Fruit fly (Drosophila melanogaster): Measurements from ENCODE around the gene CG4073.
A peak's percentile ranks its signal among the peaks of the same experiment; 100 is the strongest.

CG4073 gene

DNA sequence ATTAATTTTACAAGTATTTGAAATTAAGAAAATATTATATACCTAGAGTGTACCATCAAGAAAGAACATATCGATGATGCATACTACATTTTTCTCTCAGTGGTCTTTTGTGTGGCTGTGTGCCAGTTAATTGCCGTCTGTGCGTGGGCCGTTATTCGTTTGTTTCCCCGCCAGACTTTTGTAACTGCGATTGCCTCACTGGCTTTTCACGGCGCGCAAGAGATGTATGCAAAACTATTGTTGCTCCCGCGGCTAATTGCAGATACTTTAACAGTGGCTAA is 33.0 kb upstream of the CG4073 start (continued):
- TF ChIP-seq tna (GFP tag; IDR thresholded peaks at IDR 0.05; ENCODE audit: partially characterized antibody) (no peak), ara (GFP tag; IDR thresholded peaks at IDR 0.05) (no peak), CG6175 (GFP tag; IDR thresholded peaks at IDR 0.05) (no peak), caup (GFP tag; optimal IDR thresholded peaks at IDR 0.05; ENCODE audit: severe bottlenecking) (peak; percentile 11), CG6254 (GFP tag; optimal IDR thresholded peaks at IDR 0.05) (peak; percentile 43), klu (GFP tag; IDR thresholded peaks at IDR 0.05) (peak; percentile 42; the same call in 1 of the 2 replicates), Gug (GFP tag; IDR thresholded peaks at IDR 0.05) (peak; percentile 52; the same call in 1 of the 4 replicates), CG7372 (GFP tag; IDR thresholded peaks at IDR 0.05) (no peak; the same call in 1 of the 2 replicates), E2f1 (GFP tag; IDR thresholded peaks at IDR 0.05) (peak; percentile 66), pho (GFP tag; optimal IDR thresholded peaks at IDR 0.05) (no peak), Xrp1 (GFP tag; IDR thresholded peaks at IDR 0.05) (peak; percentile 79), stwl (tag; optimal IDR thresholded peaks at IDR 0.05) (no peak), ATbp (GFP tag; optimal IDR thresholded peaks at IDR 0.05) (peak; percentile 30), CG11085 (GFP tag; IDR thresholded peaks at IDR 0.05) (no peak), pan (optimal IDR thresholded peaks at IDR 0.05) (no peak), pan (GFP tag; optimal IDR thresholded peaks at IDR 0.05 in 1 of 2, IDR thresholded peaks at IDR 0.05 in 1 of 2) (peak in 1 of 2 experiments; percentile 83), CG4404 (GFP tag; IDR thresholded peaks at IDR 0.05) (peak; percentile 24; the same call in 1 of the 2 replicates), peb (GFP tag; IDR thresholded peaks at IDR 0.05) (peak; percentile 41; the same call in 1 of the 2 replicates), Abd-B (GFP tag; optimal IDR thresholded peaks at IDR 0.05) (no peak), CG13775 (GFP tag; optimal IDR thresholded peaks at IDR 0.05) (no peak), Six4 (GFP tag; optimal IDR thresholded peaks at IDR 0.05) (no peak), CG2678 (tag; optimal IDR thresholded peaks at IDR 0.05) (no peak), CG11695 (GFP tag; IDR thresholded peaks at IDR 0.05) (peak; percentile 77), mirr (GFP tag; optimal IDR thresholded peaks at IDR 0.05) (no peak), CG30403 (GFP tag; optimal IDR thresholded peaks at IDR 0.05) (no peak), CG12155 (GFP tag; optimal IDR thresholded peaks at IDR 0.05) (no peak), Hmx (GFP tag; optimal IDR thresholded peaks at IDR 0.05) (no peak), CG10979 (tag; optimal IDR thresholded peaks at IDR 0.05) (peak; percentile 29), Jarid2 (GFP tag; optimal IDR thresholded peaks at IDR 0.05) (no peak), Optix (GFP tag; IDR thresholded peaks at IDR 0.05) (peak; percentile 65; the same call in 1 of the 3 replicates), sim (GFP tag; IDR thresholded peaks at IDR 0.05) (peak; percentile 50), BEAF-32 (GFP tag; optimal IDR thresholded peaks at IDR 0.05) (no peak), CG8359 (GFP tag; optimal IDR thresholded peaks at IDR 0.05; ENCODE audit: borderline replicate concordance) (peak; percentile 19), eyg (GFP tag; optimal IDR thresholded peaks at IDR 0.05) (no peak), CG9797 (GFP tag; optimal IDR thresholded peaks at IDR 0.05) (no peak), org-1 (GFP tag; optimal IDR thresholded peaks at IDR 0.05) (no peak), cad (GFP tag; optimal IDR thresholded peaks at IDR 0.05) (no peak), ERR (GFP tag; optimal IDR thresholded peaks at IDR 0.05) (no peak), CG10431 (GFP tag; optimal IDR thresholded peaks at IDR 0.05) (no peak), HLH3B (GFP tag; IDR thresholded peaks at IDR 0.05) (peak; percentile 73), stc (GFP tag; IDR thresholded peaks at IDR 0.05) (peak; percentile 76), CG42726 (GFP tag; IDR thresholded peaks at IDR 0.05; ENCODE audit: partially characterized antibody) (no peak), schlank (tag; optimal IDR thresholded peaks at IDR 0.05) (no peak), CG17361 (GFP tag; IDR thresholded peaks at IDR 0.05) (no peak), CG15011 (GFP tag; optimal IDR thresholded peaks at IDR 0.05) (no peak), CG15696 (tag; optimal IDR thresholded peaks at IDR 0.05) (peak; percentile 22), croc (GFP tag; conservative IDR thresholded peaks at IDR 0.05) (no peak; the same call in 2 of the 3 replicates), ssp (GFP tag; IDR thresholded peaks at IDR 0.05) (peak; percentile 25; the same call in 1 of the 2 replicates), hkb (optimal IDR thresholded peaks at IDR 0.05) (no peak), hkb (GFP tag; IDR thresholded peaks at IDR 0.05) (peak; percentile 66), CTCF (GFP tag; optimal IDR thresholded peaks at IDR 0.05) (no peak), crc (GFP tag; optimal IDR thresholded peaks at IDR 0.05) (no peak), chinmo (GFP tag; IDR thresholded peaks at IDR 0.05; ENCODE audit: partially characterized antibody) (no peak)
